Worm (Caenorhabditis elegans) whole organism, L1 larva: ENCODE results near the gene M05D6.1.
A peak's percentile ranks its signal among the peaks of the same experiment; 100 is the strongest.

Source experiments
- efl-1 ChIP-seq, 4 experiments: fragments of 150-350 bp; optimal IDR thresholded peaks in 3 of 4; peaks in 1 of 4; 1 replicate in 1 of 4; 2 replicates in 3 of 4; lab custom pipeline; 2014; ENCODE audit warnings: missing biosample characterization in 2 of 4, missing genetic modification characterization in 2 of 4, missing genetic modification reagents in 2 of 4
- ets-5 ChIP-seq: fragments of 200-800 bp; sonication (Bioruptor generic); IDR thresholded peaks from 2 replicates; pipeline ENCODE4 v1.3.6; 2022; ENCODE audit warnings: missing genetic modification characterization, missing compliant biosample characterization
- fkh-10 ChIP-seq: sonication (generic microtip); optimal IDR thresholded peaks from 2 replicates; lab custom pipeline; 2017; ENCODE audit warnings: missing biosample characterization, missing genetic modification reagents, missing genetic modification characterization
- lin-39 ChIP-seq: fragments of 150-350 bp; optimal IDR thresholded peaks from 2 replicates; lab custom pipeline; 2014; ENCODE audit warnings: missing biosample characterization, missing genetic modification reagents, missing genetic modification characterization
- nhr-11 ChIP-seq: fragments of 150-350 bp; optimal IDR thresholded peaks from 2 replicates; lab custom pipeline; 2014; ENCODE audit warnings: missing biosample characterization, missing genetic modification characterization
- nhr-12 ChIP-seq: sonication (generic microtip); optimal IDR thresholded peaks from 2 replicates; lab custom pipeline; 2017; ENCODE audit warnings: missing biosample characterization, missing genetic modification characterization
- snpc-4 ChIP-seq: fragments of 150-350 bp; optimal IDR thresholded peaks from 2 replicates; lab custom pipeline; 2014; ENCODE audit warnings: missing biosample characterization, missing genetic modification characterization
- zip-4 ChIP-seq: fragments of 200-800 bp; sonication (Bioruptor generic); optimal IDR thresholded peaks from 2 replicates; lab custom pipeline; 2018; ENCODE audit warnings: mild to moderate bottlenecking, missing genetic modification characterization, moderate library complexity, missing compliant biosample characterization

DNA sequence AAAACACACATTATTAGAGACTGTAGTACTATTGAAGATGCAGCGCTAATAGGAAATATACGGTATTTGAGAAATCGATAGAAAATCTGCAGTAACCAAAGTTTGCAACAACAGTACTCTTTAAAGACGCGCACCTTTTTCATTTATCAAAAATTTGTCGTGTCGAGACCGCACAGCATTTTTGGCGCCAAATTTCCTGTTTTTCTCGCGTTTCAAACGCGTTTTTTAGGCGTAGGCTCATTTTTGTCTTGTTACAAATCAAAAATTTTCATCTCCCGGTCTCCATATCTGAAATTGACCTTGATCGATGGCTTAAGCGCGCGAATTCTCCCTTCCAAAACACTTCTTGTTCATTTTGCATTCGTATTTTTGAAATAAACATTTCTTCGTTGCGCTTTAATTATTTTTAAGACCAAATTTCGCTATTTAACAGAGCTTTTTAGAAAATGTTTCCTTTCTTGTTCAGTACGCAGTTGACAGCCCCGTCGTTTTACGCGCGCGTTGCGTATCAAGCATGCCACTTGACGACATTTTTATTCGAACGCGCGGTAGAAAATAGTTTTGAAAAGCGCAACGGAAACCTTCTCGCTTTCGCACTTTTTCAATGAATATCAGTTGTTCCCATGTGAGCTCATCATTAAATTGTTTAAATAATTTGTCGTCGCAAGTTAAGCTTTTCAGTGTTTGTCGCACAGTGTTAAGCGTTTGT, 18.4 kb downstream of the M05D6.1 start:
- TF ChIP-seq nhr-11 (no peak), zip-4 (no peak), fkh-10 (no peak), ets-5 (no peak), nhr-12 (tag; lab: Kevin White, UChicago) (no peak), efl-1 (optimal IDR thresholded peaks at IDR 0.05; lab: Kevin White, UChicago) (peak; percentile 13 to 27), efl-1 (GFP tag; optimal IDR thresholded peaks at IDR 0.05 in 1 of 2; lab: Kevin White, UChicago) (peak; percentile 28 to 41), snpc-4 (no peak), lin-39 (tag; lab: Kevin White, UChicago) (no peak)
